Fruit fly (Drosophila melanogaster) Kc167 (cell line): ENCODE measurements around the gene CG33099.

Experiments used
- Myc ChIP-seq: fragments of >200 bp; optimal IDR thresholded peaks from 2 replicates; lab custom pipeline; 2017; ENCODE audit warnings: missing external identifiers
- Sin3A ChIP-seq: fragments of >200 bp; optimal IDR thresholded peaks from 2 replicates; lab custom pipeline; 2018; ENCODE audit warnings: missing external identifiers
- h ChIP-seq: fragments of >200 bp; optimal IDR thresholded peaks from 3 replicates; lab custom pipeline; 2018; ENCODE audit warnings: missing external identifiers
- insv ChIP-seq: fragments of >200 bp; optimal IDR thresholded peaks from 3 replicates; lab custom pipeline; 2018; ENCODE audit warnings: missing external identifiers
- psq ChIP-seq: fragments of >200 bp; optimal IDR thresholded peaks from 2 replicates; lab custom pipeline; 2017; ENCODE audit warnings: missing external identifiers
- ttk ChIP-seq: sonication (Bioruptor generic); optimal IDR thresholded peaks from 2 replicates; lab custom pipeline; 2017; ENCODE audit warnings: missing external identifiers

CG33099 gene

DNA sequence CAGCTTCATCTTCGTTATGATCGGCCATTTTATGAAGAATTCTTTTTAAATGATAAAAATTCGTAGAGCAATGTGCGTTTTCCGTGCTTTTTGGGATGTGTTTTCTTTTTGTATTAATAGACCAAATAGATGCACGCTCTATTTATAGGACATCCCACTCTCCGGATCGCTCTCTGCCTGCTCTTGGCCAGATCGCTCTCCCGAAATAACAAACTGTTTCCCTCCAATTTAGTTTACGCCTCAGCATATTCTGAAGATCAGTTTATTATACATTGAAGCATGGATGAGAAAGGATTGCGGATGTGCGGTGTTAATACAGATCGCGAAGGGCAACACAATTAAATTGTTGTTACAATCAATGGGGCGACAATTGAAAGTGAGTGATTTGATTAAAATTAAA is 41.5 kb downstream of the CG33099 start, which contains the start of gene CG5376:
Gene CG5376 (minus strand): TSS at position 101 of the 400 bp plus-strand sequence.
- TF ChIP-seq Myc (lab: Kevin White, UChicago) (no peak), ttk (lab: Kevin White, UChicago) (no peak), psq (lab: Kevin White, UChicago) (no peak)

DNA sequence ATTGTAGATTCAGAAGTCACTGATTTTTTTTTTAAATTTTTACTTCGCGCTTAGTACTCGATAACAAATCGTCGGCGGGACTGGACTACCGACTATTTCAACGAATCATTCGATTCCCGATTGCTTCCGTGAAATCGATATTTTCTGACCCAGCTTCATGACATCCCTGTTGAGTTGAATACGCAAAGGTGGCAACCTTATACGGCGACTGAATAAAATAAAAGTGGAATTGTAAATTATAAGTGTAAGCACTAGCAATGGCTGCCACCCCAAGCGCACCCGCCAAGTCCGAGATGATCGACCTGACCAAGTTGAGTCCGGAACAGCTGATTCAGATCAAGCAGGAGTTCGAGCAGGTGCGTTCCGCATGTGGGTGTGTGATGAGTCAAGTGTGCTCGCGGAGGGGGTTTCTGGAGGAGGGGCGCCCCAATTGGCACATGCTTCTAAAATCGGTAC is 43.3 kb downstream of the CG33099 start, which contains the start of gene Pfdn5:
Gene Pfdn5 (plus strand): TSS at position 3 of the 456 bp plus-strand sequence.
- no peak for TF ChIP-seq insv (lab: Kevin White, UChicago)
- no peak for TF ChIP-seq ttk (lab: Kevin White, UChicago)
- no peak for TF ChIP-seq Myc (lab: Kevin White, UChicago)

DNA sequence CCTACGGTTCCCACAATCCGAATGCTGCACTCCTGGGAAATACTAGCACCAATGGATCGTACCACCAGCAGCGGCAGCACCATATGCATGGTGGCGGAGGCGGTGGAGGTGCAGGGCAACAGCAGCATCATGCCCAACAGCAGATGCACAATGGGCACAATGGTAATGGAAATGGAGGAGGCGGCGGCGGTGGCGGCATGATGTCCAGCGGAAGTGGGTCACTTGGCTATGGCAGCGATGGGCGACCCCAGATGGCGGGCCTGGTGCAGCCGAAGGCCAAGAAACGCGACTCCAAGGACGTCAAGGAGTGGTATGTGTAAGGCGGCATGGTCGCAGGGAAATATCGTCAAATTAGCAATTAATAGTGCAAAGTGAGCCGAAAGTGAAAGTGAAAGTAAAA is 46.8 kb downstream of the CG33099 start:
- no peak for TF ChIP-seq Sin3A (lab: Kevin White, UChicago)
- TF ChIP-seq ttk (lab: Kevin White, UChicago), result no peak
- no peak for TF ChIP-seq insv (lab: Kevin White, UChicago)
- no peak for TF ChIP-seq h (lab: Kevin White, UChicago)
- no peak for TF ChIP-seq Myc (lab: Kevin White, UChicago)
- no peak for TF ChIP-seq psq (lab: Kevin White, UChicago)
